Worm (Caenorhabditis elegans): ENCODE results near the gene T24H7.9.

ce11 chrII:6256024-6256423, 20.7 kb upstream of the T24H7.9 start, which contains the start of gene F13H8.5:
- no peak for TF ChIP-seq tbx-11 (GFP tag; IDR thresholded peaks at IDR 0.05)
- no peak for TF ChIP-seq flt-1 (GFP tag; IDR thresholded peaks at IDR 0.05)

Measured in whole organism, early embryonic.